Fruit fly (Drosophila melanogaster) whole organism, embryonic: Measurements from ENCODE around the gene CG34462.

Experiments used
- Bgb ChIP-seq: fragments of 200-800 bp; sonication (Bioruptor generic); IDR thresholded peaks from 2 replicates; pipeline ENCODE4 v1.3.6; 2022; ENCODE audit warnings: missing biosample characterization, missing genetic modification characterization; ENCODE audit not compliant: partially characterized antibody
- Blimp-1 ChIP-seq: fragments of 200-800 bp; sonication (Bioruptor generic); optimal IDR thresholded peaks from 3 replicates; lab custom pipeline; 2018; ENCODE audit warnings: missing biosample characterization, missing genetic modification characterization, mild to moderate bottlenecking, moderate library complexity, missing genetic modification reagents
- CG10147 ChIP-seq: fragments of 200-800 bp; sonication (Bioruptor generic); optimal IDR thresholded peaks from 2 replicates; lab custom pipeline; 2019; ENCODE audit warnings: missing biosample characterization, mild to moderate bottlenecking, missing genetic modification characterization, moderate library complexity
- CG10209 ChIP-seq: fragments of 200-800 bp; sonication (Bioruptor generic); optimal IDR thresholded peaks from 3 replicates; lab custom pipeline; 2017; ENCODE audit warnings: missing biosample characterization, mild to moderate bottlenecking, missing genetic modification characterization, missing genetic modification reagents
- CG11093 ChIP-seq: fragments of 200-800 bp; sonication (Bioruptor generic); IDR thresholded peaks from 3 replicates; pipeline ENCODE4 v1.3.6; 2022; ENCODE audit warnings: missing biosample characterization, missing genetic modification characterization
- CG11560 ChIP-seq: fragments of 200-800 bp; sonication (Bioruptor generic); IDR thresholded peaks from 3 replicates; pipeline ENCODE4 v1.3.6; 2022; ENCODE audit warnings: missing biosample characterization, missing genetic modification characterization
- CG12104 ChIP-seq: fragments of 200-800 bp; sonication (Bioruptor generic); optimal IDR thresholded peaks from 3 replicates; lab custom pipeline; 2016; ENCODE audit warnings: missing biosample characterization, missing genetic modification characterization
- CG12659 ChIP-seq: fragments of 200-800 bp; sonication (Bioruptor generic); optimal IDR thresholded peaks from 3 replicates; lab custom pipeline; 2017; ENCODE audit warnings: mild to moderate bottlenecking, missing biosample characterization, missing genetic modification reagents, missing genetic modification characterization
- CG1647 ChIP-seq: fragments of 200-800 bp; sonication (Bioruptor generic); optimal IDR thresholded peaks from 3 replicates; lab custom pipeline; 2016; ENCODE audit warnings: missing biosample characterization, missing genetic modification characterization
- CG17186 ChIP-seq: fragments of 200-800 bp; sonication (Bioruptor generic); optimal IDR thresholded peaks from 3 replicates; lab custom pipeline; 2017; ENCODE audit warnings: missing biosample characterization, missing genetic modification reagents, missing genetic modification characterization
- CG17568 ChIP-seq: fragments of 200-800 bp; sonication (Bioruptor generic); optimal IDR thresholded peaks from 2 replicates; lab custom pipeline; 2018; ENCODE audit warnings: missing biosample characterization, mild to moderate bottlenecking, missing genetic modification characterization, moderate library complexity
- CG17912 ChIP-seq: fragments of 200-800 bp; sonication (Bioruptor generic); optimal IDR thresholded peaks from 2 replicates; lab custom pipeline; 2018; ENCODE audit warnings: missing biosample characterization, mild to moderate bottlenecking, missing genetic modification characterization
- CG2120 ChIP-seq: fragments of 200-800 bp; sonication (Bioruptor generic); optimal IDR thresholded peaks from 3 replicates; lab custom pipeline; 2016; ENCODE audit warnings: missing biosample characterization, missing genetic modification characterization
- CG2129 ChIP-seq: fragments of 200-800 bp; sonication (Bioruptor generic); IDR thresholded peaks from 2 replicates; pipeline ENCODE4 v1.3.6; 2022; ENCODE audit warnings: missing biosample characterization, missing genetic modification characterization; ENCODE audit not compliant: partially characterized antibody
- CG30403 ChIP-seq: fragments of 200-800 bp; sonication (Bioruptor generic); optimal IDR thresholded peaks from 3 replicates; lab custom pipeline; 2016; ENCODE audit warnings: missing biosample characterization, missing genetic modification characterization
- CG32532 ChIP-seq: fragments of 200-800 bp; sonication (Bioruptor generic); IDR thresholded peaks from 2 replicates; pipeline ENCODE4 v1.3.6; 2022; ENCODE audit warnings: missing biosample characterization, missing genetic modification characterization
- CG33557 ChIP-seq: fragments of 200-800 bp; sonication (Bioruptor generic); optimal IDR thresholded peaks from 2 replicates; lab custom pipeline; 2019; ENCODE audit warnings: missing biosample characterization, mild to moderate bottlenecking, missing genetic modification characterization, moderate library complexity
- CG34422 ChIP-seq: fragments of 200-800 bp; sonication (Bioruptor generic); IDR thresholded peaks from 3 replicates; pipeline ENCODE4 v1.3.6; 2022; ENCODE audit warnings: missing biosample characterization, missing genetic modification characterization
- CG4282 ChIP-seq: fragments of 200-800 bp; sonication (Bioruptor generic); optimal IDR thresholded peaks from 2 replicates; lab custom pipeline; 2016; ENCODE audit warnings: missing biosample characterization, missing genetic modification characterization
- CG7357 ChIP-seq: fragments of 200-800 bp; sonication (Bioruptor generic); IDR thresholded peaks from 3 replicates; pipeline ENCODE4 v1.3.6; 2022; ENCODE audit warnings: missing biosample characterization, missing genetic modification characterization
- CG8924 ChIP-seq: fragments of 200-800 bp; optimal IDR thresholded peaks from 3 replicates; lab custom pipeline; 2019; ENCODE audit warnings: missing biosample characterization, mild to moderate bottlenecking, missing genetic modification characterization, moderate library complexity
- CG9727 ChIP-seq: fragments of 200-800 bp; sonication (Bioruptor generic); optimal IDR thresholded peaks from 3 replicates; lab custom pipeline; 2017; ENCODE audit warnings: missing biosample characterization, mild to moderate bottlenecking, missing genetic modification characterization
- D ChIP-seq, 2 experiments: fragments of 200-800 bp in 1 of 2; fragments of >200 bp in 1 of 2; sonication (Bioruptor generic) in 1 of 2; optimal IDR thresholded peaks; 2 replicates in 1 of 2; 3 replicates in 1 of 2; lab custom pipeline; 2017; ENCODE audit warnings: mild to moderate bottlenecking in 1 of 2, missing biosample characterization in 1 of 2, missing genetic modification characterization in 1 of 2, missing genetic modification reagents in 1 of 2
- Dek ChIP-seq: fragments of 200-800 bp; sonication (Bioruptor generic); optimal IDR thresholded peaks from 3 replicates; lab custom pipeline; 2019; ENCODE audit warnings: missing biosample characterization, mild to moderate bottlenecking, missing genetic modification characterization, moderate library complexity
- Fer1 ChIP-seq: fragments of 200-800 bp; sonication (Bioruptor generic); optimal IDR thresholded peaks from 2 replicates; lab custom pipeline; 2017; ENCODE audit warnings: missing biosample characterization, mild to moderate bottlenecking, missing genetic modification characterization
- Hr3 ChIP-seq: fragments of 200-800 bp; sonication (Bioruptor generic); optimal IDR thresholded peaks from 3 replicates; lab custom pipeline; 2016; ENCODE audit warnings: missing biosample characterization, missing genetic modification characterization
- Hr39 ChIP-seq: fragments of >200 bp; optimal IDR thresholded peaks from 2 replicates; lab custom pipeline; 2017
- Optix ChIP-seq: fragments of 200-800 bp; sonication (Bioruptor generic); IDR thresholded peaks from 3 replicates; pipeline ENCODE4 v1.3.6; 2022; ENCODE audit warnings: missing biosample characterization, missing genetic modification characterization
- Ptx1 ChIP-seq: fragments of 200-800 bp; sonication (Bioruptor generic); IDR thresholded peaks from 2 replicates; pipeline ENCODE4 v1.3.6; 2022; ENCODE audit warnings: missing biosample characterization, missing genetic modification characterization
- Side ChIP-seq: fragments of 200-800 bp; sonication (Bioruptor generic); optimal IDR thresholded peaks from 2 replicates; lab custom pipeline; 2016; ENCODE audit warnings: missing biosample characterization, missing genetic modification characterization
- Vsx1 ChIP-seq: fragments of 200-800 bp; sonication (Bioruptor generic); optimal IDR thresholded peaks from 2 replicates; lab custom pipeline; 2017; ENCODE audit warnings: missing biosample characterization, mild to moderate bottlenecking, missing genetic modification characterization, missing genetic modification reagents
- Xrp1 ChIP-seq: fragments of 200-800 bp; sonication (Bioruptor generic); IDR thresholded peaks from 2 replicates; pipeline ENCODE4 v1.3.6; 2022; ENCODE audit warnings: missing biosample characterization, missing genetic modification characterization
- bowl ChIP-seq: fragments of 200-800 bp; sonication (Bioruptor generic); IDR thresholded peaks from 2 replicates; pipeline ENCODE4 v1.3.6; 2022; ENCODE audit warnings: missing biosample characterization, missing genetic modification characterization
- cas ChIP-seq: fragments of 200-800 bp; sonication (Bioruptor generic); IDR thresholded peaks from 2 replicates; pipeline ENCODE4 v1.3.6; 2022; ENCODE audit warnings: missing biosample characterization, missing genetic modification characterization
- chif ChIP-seq, 2 experiments: fragments of 200-800 bp; sonication (Bioruptor generic); optimal IDR thresholded peaks; 3 replicates each; lab custom pipeline; 2016; ENCODE audit warnings: missing biosample characterization in 2 of 2, missing genetic modification characterization in 2 of 2
- dmrt99B ChIP-seq: fragments of 200-800 bp; sonication (Bioruptor generic); optimal IDR thresholded peaks from 2 replicates; lab custom pipeline; 2018; ENCODE audit warnings: missing biosample characterization, mild to moderate bottlenecking, missing genetic modification characterization, moderate library complexity
- dysf ChIP-seq: fragments of 200-800 bp; sonication (Bioruptor generic); IDR thresholded peaks from 3 replicates; pipeline ENCODE4 v1.3.6; 2022; ENCODE audit warnings: missing biosample characterization, missing genetic modification characterization
- eve ChIP-seq, 2 experiments: fragments of >200 bp; optimal IDR thresholded peaks; 2 replicates each; lab custom pipeline; 2017; ENCODE audit warnings: missing biosample characterization in 2 of 2, missing genetic modification characterization in 2 of 2
- exex ChIP-seq: fragments of 200-800 bp; sonication (Bioruptor generic); optimal IDR thresholded peaks from 4 replicates; lab custom pipeline; 2018; ENCODE audit warnings: missing biosample characterization, mild to moderate bottlenecking, missing genetic modification characterization, moderate library complexity
- eyg ChIP-seq: fragments of 200-800 bp; sonication (Bioruptor generic); optimal IDR thresholded peaks from 3 replicates; lab custom pipeline; 2016; ENCODE audit warnings: missing biosample characterization, missing genetic modification characterization
- fd3F ChIP-seq: fragments of 200-800 bp; sonication (Bioruptor generic); optimal IDR thresholded peaks from 2 replicates; lab custom pipeline; 2018; ENCODE audit warnings: missing biosample characterization, mild to moderate bottlenecking, missing genetic modification characterization, moderate library complexity
- mam ChIP-seq: fragments of 200-800 bp; sonication (Bioruptor generic); optimal IDR thresholded peaks from 3 replicates; lab custom pipeline; 2016; ENCODE audit warnings: missing biosample characterization, missing genetic modification characterization
- otp ChIP-seq: fragments of 200-800 bp; sonication (Bioruptor generic); IDR thresholded peaks from 3 replicates; pipeline ENCODE4, ENCODE4 v1.3.6; 2022; ENCODE audit warnings: missing biosample characterization, missing genetic modification characterization
- pfk ChIP-seq: fragments of 200-800 bp; sonication (Bioruptor generic); optimal IDR thresholded peaks from 2 replicates; lab custom pipeline; 2018; ENCODE audit warnings: missing biosample characterization, mild to moderate bottlenecking, missing genetic modification characterization, moderate library complexity
- pzg ChIP-seq: fragments of 200-800 bp; sonication (Bioruptor generic); optimal IDR thresholded peaks from 3 replicates; lab custom pipeline; 2018; ENCODE audit warnings: missing biosample characterization, mild to moderate bottlenecking, missing genetic modification characterization, moderate library complexity
- repo ChIP-seq: fragments of 200-800 bp; sonication (Bioruptor generic); optimal IDR thresholded peaks from 2 replicates; lab custom pipeline; 2016; ENCODE audit warnings: missing biosample characterization, missing genetic modification characterization
- rib ChIP-seq: fragments of 200-800 bp; sonication (Bioruptor generic); IDR thresholded peaks from 2 replicates; pipeline ENCODE4 v1.3.6; 2022; ENCODE audit warnings: missing biosample characterization, missing genetic modification characterization
- slbo ChIP-seq: fragments of 200-800 bp; sonication (Bioruptor generic); IDR thresholded peaks from 2 replicates; pipeline ENCODE4 v1.3.6; 2022; ENCODE audit warnings: missing biosample characterization, missing genetic modification characterization
- sna ChIP-seq: fragments of 200-800 bp; sonication (Bioruptor generic); IDR thresholded peaks from 2 replicates; pipeline ENCODE4 v1.3.6; 2022; ENCODE audit warnings: missing biosample characterization, missing genetic modification characterization; ENCODE audit not compliant: partially characterized antibody
- sr ChIP-seq: fragments of 200-800 bp; sonication (Bioruptor generic); IDR thresholded peaks from 3 replicates; pipeline ENCODE4 v1.3.6; 2022; ENCODE audit warnings: missing biosample characterization, missing genetic modification characterization
- stc ChIP-seq: fragments of 200-800 bp; sonication (Bioruptor generic); IDR thresholded peaks from 2 replicates; pipeline ENCODE4 v1.3.6; 2022; ENCODE audit warnings: missing biosample characterization, missing genetic modification characterization

CG34462 gene

dm6 chr3L:8347346-8347745, 19.0 kb downstream of the CG34462 start (continued):
- TF ChIP-seq CG4282 (GFP tag; lab: Kevin White, UChicago), result no peak
- no peak for TF ChIP-seq cas (GFP tag; lab: Robert Waterston, UW)
- no peak for TF ChIP-seq CG12104 (GFP tag; lab: Kevin White, UChicago)
- TF ChIP-seq CG2129 (GFP tag; lab: Robert Waterston, UW), result no peak
- TF ChIP-seq CG17568 (GFP tag; lab: Kevin White, UChicago), result no peak
- TF ChIP-seq rib (GFP tag; lab: Robert Waterston, UW), result no peak
- TF ChIP-seq Fer1, result no peak
- no peak for TF ChIP-seq CG17912 (GFP tag; lab: Kevin White, UChicago)
- no peak for TF ChIP-seq sna (GFP tag; lab: Robert Waterston, UW)
- peak; percentile 34; the same call in 1 of the 2 replicates for TF ChIP-seq stc
- no peak for TF ChIP-seq eyg (GFP tag; lab: Kevin White, UChicago)
- 0 out of 3 replicates have a peak, but pooled peaks have one; percentile 31 for TF ChIP-seq dysf (GFP tag; lab: Robert Waterston, UW)
- TF ChIP-seq Hr3 (GFP tag; lab: Kevin White, UChicago), result no peak
- TF ChIP-seq CG1647 (GFP tag; lab: Kevin White, UChicago), result no peak
- no peak for TF ChIP-seq CG8924
- no peak for TF ChIP-seq CG7357 (GFP tag; lab: Robert Waterston, UW)
- no peak for TF ChIP-seq exex (tag; lab: Kevin White, UChicago)
- no peak for TF ChIP-seq Hr39 (lab: Kevin White, UChicago)
- TF ChIP-seq CG9727, result peak; percentile 12
- no peak for TF ChIP-seq CG30403 (GFP tag; lab: Kevin White, UChicago)
- no peak for TF ChIP-seq D (optimal IDR thresholded peaks at IDR 0.05; lab: Kevin White, UChicago)
- TF ChIP-seq D (GFP tag; optimal IDR thresholded peaks at IDR 0.05; lab: Kevin White, UChicago), result no peak
- TF ChIP-seq CG11093 (GFP tag; lab: Robert Waterston, UW), result no peak
- no peak for TF ChIP-seq sr (GFP tag; lab: Robert Waterston, UW)
- no peak for TF ChIP-seq Optix (GFP tag; lab: Robert Waterston, UW)
- peak; percentile 2 for TF ChIP-seq CG12659
- no peak for TF ChIP-seq CG17186 (GFP tag; lab: Kevin White, UChicago)
- TF ChIP-seq repo (GFP tag; lab: Kevin White, UChicago), result no peak
- no peak for TF ChIP-seq Vsx1 (GFP tag; lab: Kevin White, UChicago)
- TF ChIP-seq CG34422 (GFP tag; lab: Robert Waterston, UW), result no peak
- no peak for TF ChIP-seq pzg (GFP tag; lab: Kevin White, UChicago)
- no peak for TF ChIP-seq Dek (tag; lab: Kevin White, UChicago)
- no peak for TF ChIP-seq Blimp-1 (GFP tag; lab: Kevin White, UChicago)
- TF ChIP-seq CG10209 (GFP tag; lab: Kevin White, UChicago), result peak; percentile 50
- TF ChIP-seq Side (GFP tag; lab: Kevin White, UChicago), result no peak
- TF ChIP-seq CG2120 (GFP tag; lab: Kevin White, UChicago), result no peak
- TF ChIP-seq mam, result no peak
- peak; percentile 22 for TF ChIP-seq pfk (GFP tag; lab: Kevin White, UChicago)
- no peak for TF ChIP-seq eve (GFP tag; optimal IDR thresholded peaks at IDR 0.05; lab: Kevin White, UChicago)
- 0 out of 2 replicates have a peak, but pooled peaks have one; percentile 15 for TF ChIP-seq bowl (GFP tag; lab: Robert Waterston, UW)
- TF ChIP-seq Ptx1, result no peak
- TF ChIP-seq Bgb (GFP tag; lab: Robert Waterston, UW), result no peak
- peak; percentile 58 for TF ChIP-seq Xrp1 (GFP tag; lab: Robert Waterston, UW)
- no peak for TF ChIP-seq CG10147 (GFP tag; lab: Kevin White, UChicago)
- peak; percentile 40; the same call in 1 of the 3 replicates for TF ChIP-seq otp (GFP tag; lab: Robert Waterston, UW)
- TF ChIP-seq CG32532 (GFP tag; lab: Robert Waterston, UW), result no peak
- peak; percentile 17 for TF ChIP-seq fd3F (GFP tag; lab: Kevin White, UChicago)
- TF ChIP-seq chif (GFP tag; optimal IDR thresholded peaks at IDR 0.05; lab: Kevin White, UChicago), result no peak
- no peak for TF ChIP-seq slbo (GFP tag; lab: Robert Waterston, UW)
- no peak for TF ChIP-seq CG11560
- no peak for TF ChIP-seq CG33557 (GFP tag; lab: Kevin White, UChicago)
- TF ChIP-seq dmrt99B (tag; lab: Kevin White, UChicago), result no peak
